Fruit fly (Drosophila melanogaster): ENCODE data around the gene Act5C.

The Act5C gene

dm6 chrX:5914992-5915751, 14.5 kb downstream of the Act5C start:
- TF ChIP-seq Rel (GFP tag; optimal IDR thresholded peaks at IDR 0.05) (peak; percentile 1), Rel (tag; optimal IDR thresholded peaks at IDR 0.05) (peak; percentile 92), rgr (GFP tag; optimal IDR thresholded peaks at IDR 0.05) (no peak)

- peak in 1 of 2 experiments; percentile 5 for TF ChIP-seq foxo (GFP tag; optimal IDR thresholded peaks at IDR 0.05)
- TF ChIP-seq HLH106 (tag; optimal IDR thresholded peaks at IDR 0.05): peak; percentile 14
- TF ChIP-seq CG9705 (GFP tag; optimal IDR thresholded peaks at IDR 0.05): no peak
- TF ChIP-seq Dfd (GFP tag; optimal IDR thresholded peaks at IDR 0.05): no peak
- TF ChIP-seq dl (GFP tag; optimal IDR thresholded peaks at IDR 0.05; ENCODE audit: insufficient read depth in 1 of 2, partially characterized antibody in 2 of 2): peak in 1 of 2 experiments; percentile 27
- no peak for TF ChIP-seq Jra (GFP tag; optimal IDR thresholded peaks at IDR 0.05)
- TF ChIP-seq Mio (GFP tag; optimal IDR thresholded peaks at IDR 0.05): no peak
- TF ChIP-seq OdsH (GFP tag; optimal IDR thresholded peaks at IDR 0.05): peak; percentile 26
- TF ChIP-seq dsf (GFP tag; optimal IDR thresholded peaks at IDR 0.05; ENCODE audit: borderline replicate concordance): no peak
- no peak for TF ChIP-seq GATAd (GFP tag; optimal IDR thresholded peaks at IDR 0.05)
- TF ChIP-seq Myc (optimal IDR thresholded peaks at IDR 0.05): no peak
- peak; percentile 39 for TF ChIP-seq Sp1 (GFP tag; optimal IDR thresholded peaks at IDR 0.05)
- TF ChIP-seq tai (GFP tag; optimal IDR thresholded peaks at IDR 0.05): no peak
- no peak for TF ChIP-seq usp (GFP tag; optimal IDR thresholded peaks at IDR 0.05)
- TF ChIP-seq Dif (GFP tag; optimal IDR thresholded peaks at IDR 0.05; ENCODE audit: partially characterized antibody): peak; percentile 44
- TF ChIP-seq Rel (GFP tag; optimal IDR thresholded peaks at IDR 0.05): no peak
- peak; percentile 98 for TF ChIP-seq Rel (tag; optimal IDR thresholded peaks at IDR 0.05)
- no peak for TF ChIP-seq lola (GFP tag; optimal IDR thresholded peaks at IDR 0.05)
Observed at dm6 chrX:5915752-5916493, 15.3 kb downstream of the Act5C start.

- peak; percentile 20 for TF ChIP-seq Sp1 (GFP tag; optimal IDR thresholded peaks at IDR 0.05)
- TF ChIP-seq Dif (GFP tag; optimal IDR thresholded peaks at IDR 0.05; ENCODE audit: partially characterized antibody): peak; percentile 30
- no peak for TF ChIP-seq foxo (GFP tag; optimal IDR thresholded peaks at IDR 0.05)
- TF ChIP-seq Hnf4 (GFP tag; optimal IDR thresholded peaks at IDR 0.05): peak; percentile 8
- peak; percentile 37 for TF ChIP-seq Myc (optimal IDR thresholded peaks at IDR 0.05)
- TF ChIP-seq Vsx2 (GFP tag; optimal IDR thresholded peaks at IDR 0.05; ENCODE audit: partially characterized antibody): no peak
- TF ChIP-seq h (GFP tag; optimal IDR thresholded peaks at IDR 0.05): peak; percentile 30
- TF ChIP-seq Hr83 (GFP tag; optimal IDR thresholded peaks at IDR 0.05; ENCODE audit: poor library complexity, severe bottlenecking): peak; percentile 3
- peak; percentile 3 for TF ChIP-seq Rel (GFP tag; optimal IDR thresholded peaks at IDR 0.05)
- TF ChIP-seq Rel (tag; optimal IDR thresholded peaks at IDR 0.05): no peak
Observed at dm6 chrX:5916494-5917309, 16.0 kb downstream of the Act5C start, which contains the start of the genes Shmt and CG3726. Gene Shmt, minus strand, starts transcription at chrX:5916797. Gene CG3726, plus strand, starts transcription at chrX:5917097.

- TF ChIP-seq brk (GFP tag; optimal IDR thresholded peaks at IDR 0.05) (peak; percentile 14), Sp1 (GFP tag; optimal IDR thresholded peaks at IDR 0.05) (peak; percentile 23), psq (GFP tag; optimal IDR thresholded peaks at IDR 0.05) (peak; percentile 70), Dif (GFP tag; optimal IDR thresholded peaks at IDR 0.05; ENCODE audit: partially characterized antibody) (no peak), tai (GFP tag; optimal IDR thresholded peaks at IDR 0.05) (no peak), dmrt93B (GFP tag; optimal IDR thresholded peaks at IDR 0.05) (no peak)
Observed at dm6 chrX:5917310-5917988, 16.8 kb downstream of the Act5C start.
